Worm (Caenorhabditis elegans) whole organism, young adult: ENCODE data around the gene F52H3.11.

ENCODE experiments used
- B0336.3 ChIP-seq: fragments of 200-800 bp; sonication (Bioruptor generic); IDR thresholded peaks from 2 replicates; pipeline ENCODE4 v1.3.6; 2022; ENCODE audit warnings: missing genetic modification characterization, missing compliant biosample characterization
- C06A6.2 ChIP-seq: fragments of 200-800 bp; sonication (Bioruptor generic); conservative IDR thresholded peaks from 2 replicates; pipeline ENCODE4 v1.3.6; 2022; ENCODE audit warnings: missing genetic modification characterization, missing compliant biosample characterization
- F22D6.2 ChIP-seq: sonication (generic microtip); optimal IDR thresholded peaks from 2 replicates; lab custom pipeline; 2016; ENCODE audit warnings: mild to moderate bottlenecking, missing genetic modification characterization, missing compliant biosample characterization
- F23B12.7 ChIP-seq: sonication (generic microtip); optimal IDR thresholded peaks from 2 replicates; lab custom pipeline; 2017; ENCODE audit warnings: missing genetic modification characterization, mild to moderate bottlenecking, missing compliant biosample characterization, antibody characterized with exemption, moderate library complexity; ENCODE audit not compliant: insufficient read depth
- F33H1.4 ChIP-seq: fragments of 200-800 bp; sonication (Bioruptor generic); IDR thresholded peaks from 2 replicates; pipeline ENCODE4 v1.3.6; 2022; ENCODE audit warnings: missing genetic modification reagents, missing genetic modification characterization, missing compliant biosample characterization
- F57A8.1 ChIP-seq: fragments of 200-800 bp; sonication (Bioruptor generic); optimal IDR thresholded peaks from 2 replicates; lab custom pipeline; 2018; ENCODE audit warnings: mild to moderate bottlenecking, missing genetic modification characterization, moderate library complexity, missing compliant biosample characterization
- K11D2.4 ChIP-seq: fragments of 200-800 bp; sonication (Bioruptor generic); IDR thresholded peaks from 2 replicates; pipeline ENCODE4 v1.3.6; 2022; ENCODE audit warnings: missing genetic modification reagents, missing genetic modification characterization, missing compliant biosample characterization
- Y53G8AR.9 ChIP-seq: fragments of 200-800 bp; sonication (Bioruptor generic); conservative IDR thresholded peaks from 2 replicates; pipeline ENCODE4 v1.3.6; 2022; ENCODE audit warnings: missing genetic modification reagents, missing genetic modification characterization, missing compliant biosample characterization
- atf-7 ChIP-seq: sonication (generic microtip); optimal IDR thresholded peaks from 2 replicates; lab custom pipeline; 2017; ENCODE audit warnings: mild to moderate bottlenecking, missing genetic modification characterization, missing compliant biosample characterization
- attf-3 ChIP-seq: fragments of 200-800 bp; sonication (Bioruptor generic); conservative IDR thresholded peaks from 2 replicates; pipeline ENCODE4 v1.3.6; 2022; ENCODE audit warnings: missing genetic modification reagents, missing genetic modification characterization, missing compliant biosample characterization
- attf-5 ChIP-seq: fragments of 200-800 bp; sonication (Bioruptor generic); optimal IDR thresholded peaks from 2 replicates; lab custom pipeline; 2018; ENCODE audit warnings: mild to moderate bottlenecking, missing genetic modification characterization, missing compliant biosample characterization
- attf-6 ChIP-seq: fragments of 200-800 bp; sonication (Bioruptor generic); IDR thresholded peaks from 2 replicates; pipeline ENCODE4 v1.3.6; 2022; ENCODE audit warnings: missing genetic modification reagents, missing genetic modification characterization, missing compliant biosample characterization
- cebp-1 ChIP-seq, 2 experiments: fragments of 200-800 bp in 1 of 2; sonication (Bioruptor generic) in 1 of 2; sonication (generic microtip) in 1 of 2; IDR thresholded peaks in 1 of 2; optimal IDR thresholded peaks in 1 of 2; 2 replicates each; pipeline versions ENCODE4 v1.3.6 to Lab custom; 2017 to 2022; ENCODE audit warnings: missing compliant biosample characterization in 2 of 2, missing genetic modification characterization in 2 of 2, mild to moderate bottlenecking in 1 of 2, missing genetic modification reagents in 1 of 2, moderate library complexity in 1 of 2
- ceh-58 ChIP-seq: fragments of 200-800 bp; sonication (Bioruptor generic); IDR thresholded peaks from 2 replicates; pipeline ENCODE4 v1.3.6; 2022; ENCODE audit warnings: missing genetic modification characterization, missing compliant biosample characterization
- gei-17 ChIP-seq: fragments of 200-800 bp; sonication (Bioruptor generic); optimal IDR thresholded peaks from 2 replicates; lab custom pipeline; 2018; ENCODE audit warnings: mild to moderate bottlenecking, missing genetic modification characterization, missing compliant biosample characterization
- let-526 ChIP-seq: fragments of 200-800 bp; sonication (Bioruptor generic); IDR thresholded peaks from 2 replicates; pipeline ENCODE4 v1.3.6; 2022; ENCODE audit warnings: missing genetic modification reagents, missing genetic modification characterization, missing compliant biosample characterization
- lir-1 ChIP-seq: fragments of 200-800 bp; sonication (Bioruptor generic); conservative IDR thresholded peaks from 2 replicates; pipeline ENCODE4 v1.3.6; 2022; ENCODE audit warnings: missing genetic modification reagents, missing genetic modification characterization, missing compliant biosample characterization
- madf-3 ChIP-seq: fragments of 200-800 bp; sonication (Bioruptor generic); IDR thresholded peaks from 2 replicates; pipeline ENCODE4 v1.3.6; 2022; ENCODE audit warnings: missing genetic modification reagents, missing genetic modification characterization, missing compliant biosample characterization
- madf-8 ChIP-seq: fragments of 200-800 bp; sonication (Bioruptor generic); conservative IDR thresholded peaks from 2 replicates; pipeline ENCODE4 v1.3.6; 2022; ENCODE audit warnings: missing genetic modification reagents, missing genetic modification characterization, missing compliant biosample characterization
- nhr-120 ChIP-seq: fragments of 200-800 bp; sonication (Bioruptor generic); IDR thresholded peaks from 2 replicates; pipeline ENCODE4 v1.3.6; 2022; ENCODE audit warnings: missing genetic modification characterization, missing compliant biosample characterization
- nhr-27 ChIP-seq: fragments of 200-800 bp; sonication (Bioruptor generic); optimal IDR thresholded peaks from 2 replicates; lab custom pipeline; 2018; ENCODE audit warnings: mild to moderate bottlenecking, missing genetic modification characterization, moderate library complexity, missing compliant biosample characterization
- nhr-80 ChIP-seq: sonication (generic microtip); optimal IDR thresholded peaks from 2 replicates; lab custom pipeline; 2016; ENCODE audit warnings: missing genetic modification characterization, missing compliant biosample characterization
- rcor-1 ChIP-seq: fragments of 200-800 bp; sonication (Bioruptor generic); IDR thresholded peaks from 2 replicates; pipeline ENCODE4 v1.3.6; 2022; ENCODE audit warnings: missing genetic modification reagents, missing genetic modification characterization, missing compliant biosample characterization
- repo-1 ChIP-seq: sonication (generic microtip); optimal IDR thresholded peaks from 2 replicates; lab custom pipeline; 2017; ENCODE audit warnings: mild to moderate bottlenecking, missing genetic modification characterization, missing compliant biosample characterization
- somi-1 ChIP-seq: fragments of 200-800 bp; sonication (Bioruptor generic); optimal IDR thresholded peaks from 2 replicates; lab custom pipeline; 2018; ENCODE audit warnings: mild to moderate bottlenecking, missing genetic modification characterization, missing compliant biosample characterization
- sptf-2 ChIP-seq: fragments of 200-800 bp; sonication (Bioruptor generic); optimal IDR thresholded peaks from 2 replicates; lab custom pipeline; 2018; ENCODE audit warnings: mild to moderate bottlenecking, missing genetic modification characterization, missing compliant biosample characterization
- tbp1 ChIP-seq: fragments of 200-800 bp; sonication (Bioruptor generic); optimal IDR thresholded peaks from 2 replicates; lab custom pipeline; 2018; ENCODE audit warnings: mild to moderate bottlenecking, missing genetic modification characterization, missing compliant biosample characterization
- zfh-2 ChIP-seq: fragments of 200-800 bp; sonication (Bioruptor generic); conservative IDR thresholded peaks from 2 replicates; pipeline ENCODE4 v1.3.6; 2022; ENCODE audit warnings: missing genetic modification reagents, missing genetic modification characterization, missing compliant biosample characterization
- ztf-25 ChIP-seq: fragments of 200-800 bp; sonication (Bioruptor generic); IDR thresholded peaks from 2 replicates; pipeline ENCODE4 v1.3.6; 2022; ENCODE audit warnings: missing genetic modification reagents, missing genetic modification characterization, missing compliant biosample characterization
- ztf-26 ChIP-seq: sonication (generic microtip); optimal IDR thresholded peaks from 2 replicates; lab custom pipeline; 2017; ENCODE audit warnings: missing genetic modification characterization, missing compliant biosample characterization

The F52H3.11 gene

DNA sequence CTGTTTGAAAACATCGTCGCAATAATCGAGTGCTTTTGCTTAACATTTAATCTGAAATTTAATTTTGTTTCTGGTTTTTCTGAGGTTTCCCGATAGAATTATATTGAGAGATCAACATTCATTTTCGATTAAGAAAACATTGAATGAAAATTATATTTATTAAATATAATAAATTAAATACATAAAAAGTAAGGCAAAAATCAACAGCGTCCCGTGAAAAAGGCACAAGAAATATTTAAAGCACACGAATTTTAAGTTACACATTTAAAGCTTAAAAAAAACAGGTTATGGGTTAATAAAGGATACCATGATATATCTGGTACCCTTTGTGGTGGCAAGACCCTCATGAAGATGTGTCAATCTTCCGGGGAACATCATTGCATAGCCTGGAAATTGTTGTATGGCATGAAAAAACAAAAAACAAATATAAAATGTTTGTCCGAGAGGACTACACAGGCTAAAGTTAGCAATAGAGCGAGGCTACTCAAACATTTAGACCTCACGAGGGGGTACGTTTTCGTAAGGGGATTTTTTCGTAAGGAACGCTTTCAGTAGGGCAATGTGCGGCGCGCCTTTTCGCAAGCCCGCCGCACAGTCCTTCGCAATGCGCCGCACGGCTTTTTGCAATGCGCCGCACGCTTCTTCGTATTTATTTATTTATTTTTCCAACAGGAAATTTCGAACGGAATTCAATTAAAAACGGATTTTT is 11.6 kb downstream of the F52H3.11 start, which contains the start of gene mtcu-2 (continued):
- TF ChIP-seq let-526 (GFP tag; lab: Robert Waterston, UW) (peak; percentile 99), Y53G8AR.9 (GFP tag; lab: Robert Waterston, UW) (peak; percentile 96)

DNA sequence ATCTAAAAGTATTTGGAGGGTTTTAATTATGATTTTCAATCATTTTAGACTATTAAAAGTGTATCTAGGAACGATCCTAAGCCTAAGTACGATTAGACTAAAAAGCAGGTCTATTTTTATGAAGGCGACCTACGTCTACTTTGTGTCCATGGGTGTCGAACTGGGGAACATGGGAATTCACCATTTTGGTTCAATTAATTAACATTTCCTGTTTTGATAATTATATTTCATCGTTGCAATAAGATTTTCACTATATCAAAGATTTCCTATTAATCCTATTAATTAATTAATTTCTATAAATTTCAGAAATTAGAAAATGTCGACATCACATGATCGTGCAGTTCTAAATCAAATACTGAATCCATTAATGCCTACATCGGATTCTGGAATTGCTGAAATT is 15.1 kb downstream of the F52H3.11 start, which contains the start of gene ttc-36:
ttc-36 (plus strand) TSS at position 301 of the 400 bp plus-strand sequence.
- no peak for TF ChIP-seq rcor-1 (GFP tag; lab: Robert Waterston, UW)
- TF ChIP-seq zfh-2 (GFP tag; lab: Robert Waterston, UW) = no peak
- no peak for TF ChIP-seq K11D2.4

DNA sequence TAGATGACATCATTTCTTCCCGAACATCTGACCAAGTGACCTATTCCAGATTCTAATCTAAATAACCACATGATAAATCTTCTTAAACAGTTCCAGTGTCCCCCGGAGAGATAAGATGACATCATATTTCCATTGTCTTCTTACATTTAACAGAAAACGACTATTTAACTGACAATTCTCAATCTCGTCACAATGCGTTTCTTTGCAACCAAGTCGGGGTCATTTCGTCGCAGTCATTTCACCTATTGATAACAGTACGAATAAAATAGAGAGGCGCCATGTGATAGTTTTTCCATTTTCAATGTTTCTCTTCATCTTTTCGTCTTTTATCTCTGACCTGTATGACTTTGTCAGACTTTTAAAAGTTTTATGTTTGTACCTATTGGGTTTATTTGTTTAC is 15.9 kb downstream of the F52H3.11 start:
- TF ChIP-seq attf-5 (GFP tag; lab: Kevin White, UChicago) = peak; percentile 52
- TF ChIP-seq somi-1 (GFP tag; lab: Kevin White, UChicago) = peak; percentile 12
- 0 out of 2 replicates have a peak, but pooled peaks have one; percentile 26 for TF ChIP-seq C06A6.2 (GFP tag; lab: Robert Waterston, UW)
- peak; percentile 59 for TF ChIP-seq nhr-80 (tag; lab: Kevin White, UChicago)
- TF ChIP-seq sptf-2 (GFP tag; lab: Kevin White, UChicago) = no peak
- TF ChIP-seq nhr-27 (tag; lab: Kevin White, UChicago) = no peak
- TF ChIP-seq B0336.3 (GFP tag; lab: Robert Waterston, UW) = no peak
- TF ChIP-seq ztf-26 = peak; percentile 43
- TF ChIP-seq atf-7 (tag; lab: Kevin White, UChicago) = peak; percentile 75
- no peak for TF ChIP-seq cebp-1 (GFP tag; IDR thresholded peaks at IDR 0.05; lab: Robert Waterston, UW)
- TF ChIP-seq cebp-1 (tag; optimal IDR thresholded peaks at IDR 0.05; lab: Kevin White, UChicago) = peak; percentile 40
- TF ChIP-seq F33H1.4 (GFP tag; lab: Robert Waterston, UW) = no peak
- peak; percentile 5 for TF ChIP-seq tbp1 (GFP tag; lab: Kevin White, UChicago)

DNA sequence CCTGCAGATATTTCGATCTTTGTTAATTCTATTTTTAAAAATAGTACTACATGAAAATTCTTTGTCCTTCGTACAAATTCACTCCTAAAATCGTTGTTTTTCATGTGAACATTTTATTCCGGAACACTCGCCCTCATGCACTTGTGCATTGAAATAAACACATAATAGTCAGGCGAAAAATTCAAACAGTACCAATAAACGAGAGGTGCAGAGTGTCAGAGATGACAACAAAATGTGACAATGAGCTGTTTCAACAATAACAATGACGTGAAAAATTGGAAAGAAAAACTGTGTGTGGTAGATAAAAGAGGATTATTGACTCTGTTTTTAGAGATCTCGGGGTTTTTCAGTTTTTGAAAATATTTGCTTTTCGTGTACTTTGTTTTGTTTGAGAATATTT is 16.8 kb downstream of the F52H3.11 start, which contains the start of gene F52H3.6:
F52H3.6 (minus strand) TSS at position 228 of the 400 bp plus-strand sequence.
- TF ChIP-seq F57A8.1 (GFP tag; lab: Kevin White, UChicago) = no peak
- TF ChIP-seq nhr-80 (tag; lab: Kevin White, UChicago) = peak; percentile 33
- TF ChIP-seq nhr-120 = no peak

DNA sequence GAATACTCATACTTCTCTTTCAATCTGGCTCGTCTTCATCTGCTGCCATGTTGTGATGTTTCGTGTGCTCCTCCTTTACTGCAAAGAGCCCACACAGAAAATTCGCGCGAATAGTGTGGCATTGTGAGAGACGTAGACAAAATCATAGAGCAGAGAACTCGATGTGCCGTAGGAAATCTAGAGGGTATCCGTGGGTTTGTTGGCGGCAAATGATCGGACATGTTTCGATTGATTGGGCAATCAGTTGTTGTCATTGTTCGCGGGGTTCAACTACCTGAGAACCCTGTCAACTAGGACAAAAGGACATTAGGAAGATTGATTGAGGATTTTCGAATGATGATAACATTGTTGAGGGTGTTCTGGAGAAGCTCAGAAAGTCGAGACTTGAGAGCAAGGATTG is 19.9 kb downstream of the F52H3.11 start:
- no peak for TF ChIP-seq gei-17 (GFP tag; lab: Kevin White, UChicago)
- no peak for TF ChIP-seq B0336.3 (GFP tag; lab: Robert Waterston, UW)

DNA sequence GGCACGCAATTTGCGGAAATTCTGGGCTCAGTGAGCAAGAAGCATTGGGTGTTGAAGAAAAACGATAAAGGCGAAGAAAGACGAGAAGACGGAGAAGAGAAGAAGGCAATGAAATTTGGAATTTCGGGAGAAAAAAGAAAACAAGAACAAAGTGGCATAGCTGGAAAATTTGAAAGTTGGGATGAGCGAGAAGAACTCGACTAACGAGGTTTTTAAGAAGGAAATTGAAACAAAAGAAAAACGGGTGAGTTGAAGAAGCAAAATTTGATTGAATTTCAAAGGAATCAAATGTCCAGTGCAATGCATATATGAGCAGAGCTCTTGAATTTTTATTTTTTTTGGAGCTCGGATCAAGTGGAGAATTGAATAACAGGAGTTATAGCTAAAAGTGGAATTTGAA is 23.2 kb downstream of the F52H3.11 start:
- TF ChIP-seq repo-1 = no peak
- no peak for TF ChIP-seq madf-3
- no peak for TF ChIP-seq lir-1 (GFP tag; lab: Robert Waterston, UW)
- TF ChIP-seq madf-8 (GFP tag; lab: Robert Waterston, UW) = no peak
- no peak for TF ChIP-seq F22D6.2 (tag; lab: Kevin White, UChicago)
- TF ChIP-seq F23B12.7 (tag; lab: Kevin White, UChicago) = no peak
- no peak for TF ChIP-seq attf-6 (GFP tag; lab: Robert Waterston, UW)
- no peak for TF ChIP-seq attf-3 (GFP tag; lab: Robert Waterston, UW)
- TF ChIP-seq ztf-25 = no peak
- TF ChIP-seq ceh-58 (GFP tag; lab: Robert Waterston, UW) = no peak
- TF ChIP-seq F33H1.4 (GFP tag; lab: Robert Waterston, UW) = no peak
